Fruit fly (Drosophila melanogaster) whole organism, wandering third instar larva: ENCODE measurements around the gene DopEcR.

Source experiments
- Abd-B ChIP-seq: fragments of >200 bp; optimal IDR thresholded peaks from 2 replicates; lab custom pipeline; 2017; ENCODE audit warnings: missing biosample characterization, missing genetic modification characterization
- CG32264 ChIP-seq: fragments of 200-800 bp; sonication (Bioruptor generic); optimal IDR thresholded peaks from 2 replicates; lab custom pipeline; 2016; ENCODE audit warnings: missing biosample characterization, missing genetic modification characterization
- CG9705 ChIP-seq: fragments of 200-800 bp; sonication (Bioruptor generic); optimal IDR thresholded peaks from 2 replicates; lab custom pipeline; 2018; ENCODE audit warnings: missing biosample characterization, mild to moderate bottlenecking, missing genetic modification characterization
- CrebA ChIP-seq: fragments of 200-800 bp; sonication (Bioruptor generic); optimal IDR thresholded peaks from 2 replicates; lab custom pipeline; 2016; ENCODE audit warnings: missing biosample characterization, mild to moderate bottlenecking, missing genetic modification characterization, borderline replicate concordance
- Dfd ChIP-seq: fragments of >200 bp; optimal IDR thresholded peaks from 2 replicates; lab custom pipeline; 2017; ENCODE audit warnings: missing biosample characterization, missing genetic modification characterization
- Dif ChIP-seq: fragments of 200-275, 200-300 bp; sonication (Bioruptor generic); optimal IDR thresholded peaks from 2 replicates; lab custom pipeline; 2018; ENCODE audit warnings: missing biosample characterization, missing genetic modification characterization; ENCODE audit not compliant: partially characterized antibody
- HLH106 ChIP-seq: fragments of 200-800 bp; optimal IDR thresholded peaks from 3 replicates; lab custom pipeline; 2019; ENCODE audit warnings: missing biosample characterization, mild to moderate bottlenecking, missing genetic modification characterization, moderate library complexity
- Hnf4 ChIP-seq: fragments of 200-800 bp; sonication (Bioruptor generic); optimal IDR thresholded peaks from 2 replicates; lab custom pipeline; 2016; ENCODE audit warnings: missing biosample characterization, mild to moderate bottlenecking, missing genetic modification characterization
- Hr78 ChIP-seq: fragments of >200 bp; optimal IDR thresholded peaks from 2 replicates; lab custom pipeline; 2017; ENCODE audit warnings: missing biosample characterization, missing genetic modification characterization
- Hr83 ChIP-seq: fragments of 200-300 bp; sonication (Bioruptor generic); optimal IDR thresholded peaks from 2 replicates; lab custom pipeline; 2016; ENCODE audit warnings: missing biosample characterization, mild to moderate bottlenecking, missing genetic modification characterization, moderate library complexity; ENCODE audit not compliant: poor library complexity, severe bottlenecking
- Jra ChIP-seq: sonication (Bioruptor generic); optimal IDR thresholded peaks from 2 replicates; lab custom pipeline; 2016; ENCODE audit warnings: missing biosample characterization, missing genetic modification characterization
- Myc ChIP-seq: fragments of >200 bp; optimal IDR thresholded peaks from 2 replicates; lab custom pipeline; 2017
- OdsH ChIP-seq: fragments of 200-800 bp; sonication (Bioruptor generic); optimal IDR thresholded peaks from 2 replicates; lab custom pipeline; 2016; ENCODE audit warnings: missing biosample characterization, mild to moderate bottlenecking, missing genetic modification characterization
- Rel ChIP-seq, 2 experiments: fragments of 200-800 bp; sonication (Bioruptor generic) in 1 of 2; optimal IDR thresholded peaks; 2 replicates in 1 of 2; 3 replicates in 1 of 2; lab custom pipeline; 2016 to 2019; ENCODE audit warnings: mild to moderate bottlenecking in 2 of 2, missing biosample characterization in 2 of 2, missing genetic modification characterization in 2 of 2, moderate library complexity in 1 of 2
- Sp1 ChIP-seq: fragments of 200-800 bp; sonication (Bioruptor generic); optimal IDR thresholded peaks from 3 replicates; lab custom pipeline; 2019; ENCODE audit warnings: missing biosample characterization, mild to moderate bottlenecking, missing genetic modification characterization, moderate library complexity
- Vsx2 ChIP-seq: fragments of 200-300, 225-300 bp; sonication (Bioruptor generic); optimal IDR thresholded peaks from 2 replicates; lab custom pipeline; 2018; ENCODE audit warnings: missing biosample characterization, missing genetic modification characterization; ENCODE audit not compliant: partially characterized antibody
- br ChIP-seq: fragments of 200-800 bp; sonication (Bioruptor generic); optimal IDR thresholded peaks from 2 replicates; lab custom pipeline; 2016; ENCODE audit warnings: missing biosample characterization, missing genetic modification characterization
- brk ChIP-seq: fragments of 200-800 bp; sonication (Bioruptor generic); optimal IDR thresholded peaks from 2 replicates; lab custom pipeline; 2016; ENCODE audit warnings: missing biosample characterization, mild to moderate bottlenecking, missing genetic modification characterization
- dl ChIP-seq, 2 experiments: fragments of 175-275, 200-275 bp in 1 of 2; fragments of 200-275 bp in 1 of 2; sonication (Bioruptor generic); optimal IDR thresholded peaks; lab custom pipeline; 2018; ENCODE audit warnings: mild to moderate bottlenecking in 2 of 2, missing biosample characterization in 2 of 2, missing genetic modification characterization in 2 of 2, moderate library complexity in 2 of 2; ENCODE audit not compliant: partially characterized antibody in 2 of 2, insufficient read depth in 1 of 2
- dmrt93B ChIP-seq: fragments of 200-800 bp; sonication (Bioruptor generic); optimal IDR thresholded peaks from 2 replicates; lab custom pipeline; 2018; ENCODE audit warnings: missing biosample characterization, mild to moderate bottlenecking, missing genetic modification characterization
- dsf ChIP-seq: sonication (Bioruptor generic); optimal IDR thresholded peaks from 2 replicates; lab custom pipeline; 2016; ENCODE audit warnings: missing biosample characterization, missing genetic modification characterization, borderline replicate concordance
- ey ChIP-seq: fragments of 200-800 bp; sonication (Bioruptor generic); optimal IDR thresholded peaks from 2 replicates; lab custom pipeline; 2016; ENCODE audit warnings: missing biosample characterization, missing genetic modification characterization
- foxo ChIP-seq, 2 experiments: fragments of 200-800 bp; sonication (Bioruptor generic); optimal IDR thresholded peaks; 2 replicates in 1 of 2; 3 replicates in 1 of 2; lab custom pipeline; 2016 to 2017; ENCODE audit warnings: missing biosample characterization in 2 of 2, missing genetic modification characterization in 2 of 2
- fru ChIP-seq: fragments of 200-800 bp; sonication (Bioruptor generic); optimal IDR thresholded peaks from 3 replicates; lab custom pipeline; 2016; ENCODE audit warnings: missing biosample characterization, mild to moderate bottlenecking, missing genetic modification characterization
- h ChIP-seq: fragments of 200-800 bp; sonication (Bioruptor generic); optimal IDR thresholded peaks from 3 replicates; lab custom pipeline; 2016; ENCODE audit warnings: missing biosample characterization, mild to moderate bottlenecking, missing genetic modification characterization
- jim ChIP-seq: fragments of 175-275, 200-325 bp; sonication (Bioruptor generic); optimal IDR thresholded peaks from 2 replicates; lab custom pipeline; 2016; ENCODE audit warnings: missing biosample characterization, mild to moderate bottlenecking, missing genetic modification characterization
- lola ChIP-seq: fragments of >200 bp; optimal IDR thresholded peaks from 2 replicates; lab custom pipeline; 2017; ENCODE audit warnings: missing biosample characterization, missing genetic modification characterization
- psq ChIP-seq: fragments of 200-800 bp; sonication (Bioruptor generic); optimal IDR thresholded peaks from 3 replicates; lab custom pipeline; 2017; ENCODE audit warnings: missing biosample characterization, mild to moderate bottlenecking, missing genetic modification characterization, moderate library complexity
- rgr ChIP-seq: fragments of 200-800 bp; sonication (Bioruptor generic); optimal IDR thresholded peaks from 3 replicates; lab custom pipeline; 2016; ENCODE audit warnings: missing biosample characterization, mild to moderate bottlenecking, missing genetic modification characterization
- sage ChIP-seq: fragments of 200-800 bp; sonication (Bioruptor generic); optimal IDR thresholded peaks from 2 replicates; lab custom pipeline; 2016; ENCODE audit warnings: missing biosample characterization, mild to moderate bottlenecking, missing genetic modification characterization
- sv ChIP-seq: fragments of 200-800 bp; sonication (Bioruptor generic); optimal IDR thresholded peaks from 3 replicates; lab custom pipeline; 2016; ENCODE audit warnings: missing biosample characterization, missing genetic modification characterization
- tai ChIP-seq: sonication (Bioruptor generic); optimal IDR thresholded peaks from 2 replicates; lab custom pipeline; 2016; ENCODE audit warnings: missing biosample characterization, missing genetic modification characterization
- usp ChIP-seq: fragments of >200 bp; optimal IDR thresholded peaks from 2 replicates; lab custom pipeline; 2017; ENCODE audit warnings: missing biosample characterization, missing genetic modification characterization
- woc ChIP-seq: sonication (Bioruptor generic); optimal IDR thresholded peaks from 2 replicates; lab custom pipeline; 2016; ENCODE audit warnings: missing biosample characterization, mild to moderate bottlenecking, missing genetic modification characterization

The DopEcR gene

dm6 chr3L:4405922-4406321, 25.7 kb upstream of the DopEcR start, which contains the start of gene CG15019:
CG15019 (minus strand) TSS chr3L:4406059.
- TF ChIP-seq Rel (GFP tag; optimal IDR thresholded peaks at IDR 0.05; lab: Kevin White, UChicago) (no peak), Rel (tag; optimal IDR thresholded peaks at IDR 0.05; lab: Kevin White, UChicago) (peak; percentile 1), ey (no peak)
- TF ChIP-seq, all 38 proteins: peak for 1

dm6 chr3L:4403180-4403769, 23.1 kb upstream of the DopEcR start, which contains the start of gene Syx17:
Syx17 (plus strand) TSS chr3L:4403487.
- no peak for TF ChIP-seq OdsH (GFP tag; lab: Kevin White, UChicago)
- no peak for TF ChIP-seq jim (GFP tag; lab: Kevin White, UChicago)
- no peak for TF ChIP-seq woc (GFP tag; lab: Kevin White, UChicago)
- peak; percentile 17 for TF ChIP-seq sv (GFP tag; lab: Kevin White, UChicago)
- peak; percentile 86 for TF ChIP-seq Hr78 (GFP tag; lab: Kevin White, UChicago)
- TF ChIP-seq Abd-B (GFP tag; lab: Kevin White, UChicago) = no peak
- peak; percentile 4 for TF ChIP-seq dmrt93B
- peak; percentile 43 for TF ChIP-seq h
- peak; percentile 29 for TF ChIP-seq HLH106
- TF ChIP-seq CrebA (GFP tag; lab: Kevin White, UChicago) = no peak
- TF ChIP-seq Vsx2 = no peak
- no peak for TF ChIP-seq usp (GFP tag; lab: Kevin White, UChicago)
- peak; percentile 71 for TF ChIP-seq Hnf4 (GFP tag; lab: Kevin White, UChicago)
- peak; percentile 33 for TF ChIP-seq sage (GFP tag; lab: Kevin White, UChicago)
- TF ChIP-seq dsf = no peak
- peak; percentile 40 for TF ChIP-seq ey
- TF ChIP-seq CG9705 (GFP tag; lab: Kevin White, UChicago) = peak; percentile 34
- peak; percentile 58 for TF ChIP-seq Hr83
- TF ChIP-seq Jra = peak; percentile 7
- peak; percentile 25 for TF ChIP-seq br (GFP tag; lab: Kevin White, UChicago)
- peak; percentile 30 for TF ChIP-seq brk (GFP tag; lab: Kevin White, UChicago)
- TF ChIP-seq Rel (GFP tag; optimal IDR thresholded peaks at IDR 0.05; lab: Kevin White, UChicago) = no peak
- TF ChIP-seq Rel (tag; optimal IDR thresholded peaks at IDR 0.05; lab: Kevin White, UChicago) = peak; percentile 98
- peak; percentile 52 for TF ChIP-seq rgr (GFP tag; lab: Kevin White, UChicago)
- no peak for TF ChIP-seq CG32264 (GFP tag; lab: Kevin White, UChicago)
- peak; percentile 57 for TF ChIP-seq tai (GFP tag; lab: Kevin White, UChicago)
- TF ChIP-seq Dfd = no peak
- TF ChIP-seq psq (GFP tag; lab: Kevin White, UChicago) = peak; percentile 21
- TF ChIP-seq Sp1 (GFP tag; lab: Kevin White, UChicago) = peak; percentile 33
- TF ChIP-seq fru (GFP tag; lab: Kevin White, UChicago) = peak; percentile 47
- no peak for TF ChIP-seq Dif (GFP tag; lab: Kevin White, UChicago)
- no peak for TF ChIP-seq lola (GFP tag; lab: Kevin White, UChicago)
- peak in 1 of 2 experiments; percentile 53 for TF ChIP-seq foxo (GFP tag; optimal IDR thresholded peaks at IDR 0.05; lab: Kevin White, UChicago)

dm6 chr3L:4401241-4401640, 21.1 kb upstream of the DopEcR start:
- TF ChIP-seq Myc (peak; percentile 26), ey (no peak), jim (GFP tag; lab: Kevin White, UChicago) (no peak)

dm6 chr3L:4399905-4400304, 19.7 kb upstream of the DopEcR start:
- TF ChIP-seq HLH106 (peak; percentile 6), lola (GFP tag; lab: Kevin White, UChicago) (no peak), foxo (GFP tag; optimal IDR thresholded peaks at IDR 0.05; lab: Kevin White, UChicago) (peak in 1 of 2 experiments; percentile 14)

- TF ChIP-seq Myc (no peak), HLH106 (no peak), Jra (no peak), tai (GFP tag; lab: Kevin White, UChicago) (no peak), dl (GFP tag; optimal IDR thresholded peaks at IDR 0.05; lab: Kevin White, UChicago; ENCODE audit: insufficient read depth in 1 of 2, partially characterized antibody in 2 of 2) (no peak), CG9705 (GFP tag; lab: Kevin White, UChicago) (no peak), woc (GFP tag; lab: Kevin White, UChicago) (no peak)
These were observed 17.7 kb upstream of the DopEcR start for dm6 chr3L:4397874-4398273.
